Worm (Caenorhabditis elegans) whole organism, L1 larva: ENCODE data around the gene Y47D3B.4.

Experiments used
- C04F5.9 ChIP-seq: sonication (generic microtip); optimal IDR thresholded peaks from 2 replicates; lab custom pipeline; 2016; ENCODE audit warnings: missing genetic modification characterization, missing compliant biosample characterization
- C16A3.4 ChIP-seq: fragments of 150-350 bp; optimal IDR thresholded peaks from 2 replicates; lab custom pipeline; 2014; ENCODE audit warnings: missing biosample characterization, missing genetic modification characterization
- F16B12.6 ChIP-seq: fragments of 150-350 bp; optimal IDR thresholded peaks from 2 replicates; lab custom pipeline; 2014; ENCODE audit warnings: missing biosample characterization, missing genetic modification characterization
- aly-2 ChIP-seq: fragments of 150-350 bp; optimal IDR thresholded peaks from 2 replicates; lab custom pipeline; 2014; ENCODE audit warnings: missing biosample characterization, missing genetic modification characterization
- ama-1 ChIP-seq: fragments of 150-350 bp; optimal IDR thresholded peaks from 2 replicates; lab custom pipeline; 2014
- ceh-8 ChIP-seq: fragments of 200-800 bp; sonication (Bioruptor generic); optimal IDR thresholded peaks from 2 replicates; lab custom pipeline; 2018; ENCODE audit warnings: mild to moderate bottlenecking, missing genetic modification characterization, moderate library complexity, missing compliant biosample characterization
- ceh-82 ChIP-seq, 3 experiments: fragments of 150-350 bp in 1 of 3; sonication (generic microtip) in 2 of 3; optimal IDR thresholded peaks; 2 replicates each; lab custom pipeline; 2014 to 2017; ENCODE audit warnings: missing biosample characterization in 3 of 3, missing genetic modification characterization in 3 of 3
- ces-1 ChIP-seq: fragments of 150-350 bp; optimal IDR thresholded peaks from 2 replicates; lab custom pipeline; 2014; ENCODE audit warnings: missing biosample characterization, missing genetic modification reagents, missing genetic modification characterization
- dpl-1 ChIP-seq, 3 experiments: fragments of 150-350 bp in 2 of 3; sonication (generic microtip) in 1 of 3; optimal IDR thresholded peaks; 2 replicates each; lab custom pipeline; 2014 to 2017; ENCODE audit warnings: missing biosample characterization in 3 of 3, missing genetic modification characterization in 3 of 3, missing genetic modification reagents in 3 of 3
- efl-1 ChIP-seq, 4 experiments: fragments of 150-350 bp; optimal IDR thresholded peaks in 3 of 4; peaks in 1 of 4; 1 replicate in 1 of 4; 2 replicates in 3 of 4; lab custom pipeline; 2014; ENCODE audit warnings: missing biosample characterization in 2 of 4, missing genetic modification characterization in 2 of 4, missing genetic modification reagents in 2 of 4
- efl-3 ChIP-seq: fragments of 200-800 bp; sonication (Bioruptor generic); optimal IDR thresholded peaks from 2 replicates; lab custom pipeline; 2018; ENCODE audit warnings: mild to moderate bottlenecking, missing genetic modification characterization, missing compliant biosample characterization
- egl-13 ChIP-seq: sonication (generic microtip); optimal IDR thresholded peaks from 2 replicates; lab custom pipeline; 2016; ENCODE audit warnings: missing genotype, missing genetic modification reagents, missing genetic modification characterization, missing compliant biosample characterization
- elt-3 ChIP-seq, 6 experiments: fragments of 150-350 bp in 1 of 6; sonication (generic microtip); optimal IDR thresholded peaks; 2 replicates each; lab custom pipeline; 2017 to 2018; ENCODE audit warnings: missing biosample characterization in 6 of 6, missing genetic modification characterization in 6 of 6, inconsistent platforms in 1 of 6
- fkh-4 ChIP-seq: sonication (generic microtip); optimal IDR thresholded peaks from 2 replicates; lab custom pipeline; 2016; ENCODE audit warnings: missing compliant biosample characterization, missing genetic modification characterization, borderline replicate concordance
- hlh-17 ChIP-seq: fragments of 200-800 bp; sonication (Bioruptor generic); optimal IDR thresholded peaks from 2 replicates; lab custom pipeline; 2018; ENCODE audit warnings: missing genetic modification characterization, mild to moderate bottlenecking, missing compliant biosample characterization, moderate library complexity, borderline replicate concordance
- hlh-4 ChIP-seq: sonication (generic microtip); optimal IDR thresholded peaks from 2 replicates; lab custom pipeline; 2016; ENCODE audit warnings: mild to moderate bottlenecking, missing genetic modification characterization, missing compliant biosample characterization
- irx-1 ChIP-seq: sonication (generic microtip); optimal IDR thresholded peaks from 2 replicates; lab custom pipeline; 2016; ENCODE audit warnings: missing genetic modification characterization, missing compliant biosample characterization
- isw-1 ChIP-seq: fragments of 200-800 bp; sonication (Bioruptor generic); IDR thresholded peaks from 2 replicates; pipeline ENCODE4 v1.3.6; 2022; ENCODE audit warnings: missing genetic modification characterization, missing compliant biosample characterization
- lin-13 ChIP-seq: fragments of 150-350 bp; optimal IDR thresholded peaks from 2 replicates; lab custom pipeline; 2014; ENCODE audit warnings: missing biosample characterization, missing genetic modification reagents, missing genetic modification characterization
- lin-35 ChIP-seq, 2 experiments: fragments of 150-350 bp; optimal IDR thresholded peaks; 2 replicates each; lab custom pipeline; 2014; ENCODE audit warnings: missing biosample characterization in 2 of 2, missing genetic modification characterization in 2 of 2, missing genetic modification reagents in 2 of 2
- lin-39 ChIP-seq: fragments of 150-350 bp; optimal IDR thresholded peaks from 2 replicates; lab custom pipeline; 2014; ENCODE audit warnings: missing biosample characterization, missing genetic modification reagents, missing genetic modification characterization
- mef-2 ChIP-seq: fragments of 150-350 bp; optimal IDR thresholded peaks from 2 replicates; lab custom pipeline; 2014; ENCODE audit warnings: missing biosample characterization, missing genetic modification characterization
- nhr-11 ChIP-seq: fragments of 150-350 bp; optimal IDR thresholded peaks from 2 replicates; lab custom pipeline; 2014; ENCODE audit warnings: missing biosample characterization, missing genetic modification characterization
- nhr-20 ChIP-seq: sonication (generic microtip); optimal IDR thresholded peaks from 2 replicates; lab custom pipeline; 2016; ENCODE audit warnings: mild to moderate bottlenecking, missing genetic modification characterization, missing compliant biosample characterization
- nhr-28 ChIP-seq: fragments of 150-350 bp; optimal IDR thresholded peaks from 2 replicates; lab custom pipeline; 2014; ENCODE audit warnings: missing biosample characterization, missing genetic modification characterization
- nhr-71 ChIP-seq: sonication (generic microtip); optimal IDR thresholded peaks from 2 replicates; lab custom pipeline; 2016; ENCODE audit warnings: mild to moderate bottlenecking, missing genetic modification characterization, moderate library complexity, missing compliant biosample characterization
- nhr-77 ChIP-seq: fragments of 150-350 bp; optimal IDR thresholded peaks from 2 replicates; lab custom pipeline; 2014; ENCODE audit warnings: missing biosample characterization, missing genetic modification characterization
- nhr-85 ChIP-seq: sonication (generic microtip); peaks from one replicate; lab custom pipeline; 2016; ENCODE audit warnings: missing genetic modification characterization, inconsistent platforms, missing compliant biosample characterization
- nhr-90 ChIP-seq: sonication (generic microtip); optimal IDR thresholded peaks from 2 replicates; lab custom pipeline; 2016; ENCODE audit warnings: mild to moderate bottlenecking, missing genetic modification characterization, missing compliant biosample characterization; ENCODE audit not compliant: poor library complexity
- pax-3 ChIP-seq: fragments of 200-800 bp; sonication (Bioruptor generic); optimal IDR thresholded peaks from 2 replicates; lab custom pipeline; 2018; ENCODE audit warnings: mild to moderate bottlenecking, missing genetic modification characterization, moderate library complexity, missing compliant biosample characterization
- rnt-1 ChIP-seq: sonication (generic microtip); optimal IDR thresholded peaks from 2 replicates; lab custom pipeline; 2016; ENCODE audit warnings: mild to moderate bottlenecking, missing genetic modification characterization, moderate library complexity, missing compliant biosample characterization
- snpc-4 ChIP-seq: fragments of 150-350 bp; optimal IDR thresholded peaks from 2 replicates; lab custom pipeline; 2014; ENCODE audit warnings: missing biosample characterization, missing genetic modification characterization
- snu-23 ChIP-seq: sonication (generic microtip); optimal IDR thresholded peaks from 2 replicates; lab custom pipeline; 2016; ENCODE audit warnings: missing genetic modification characterization, missing compliant biosample characterization
- sox-4 ChIP-seq: sonication (generic microtip); optimal IDR thresholded peaks from 2 replicates; lab custom pipeline; 2016; ENCODE audit warnings: missing genetic modification characterization, missing compliant biosample characterization
- sup-37 ChIP-seq: fragments of 200-800 bp; sonication (Bioruptor generic); optimal IDR thresholded peaks from 2 replicates; lab custom pipeline; 2018; ENCODE audit warnings: mild to moderate bottlenecking, missing genetic modification characterization, missing compliant biosample characterization
- swsn-7 ChIP-seq: sonication (generic microtip); optimal IDR thresholded peaks from 2 replicates; lab custom pipeline; 2016; ENCODE audit warnings: missing genetic modification characterization, missing compliant biosample characterization
- tbx-2 ChIP-seq: sonication (generic microtip); optimal IDR thresholded peaks from 2 replicates; lab custom pipeline; 2016; ENCODE audit warnings: missing genetic modification characterization, missing compliant biosample characterization
- unc-30 ChIP-seq: sonication (generic microtip); optimal IDR thresholded peaks from 2 replicates; lab custom pipeline; 2017; ENCODE audit warnings: missing biosample characterization, missing genetic modification characterization
- unc-98 ChIP-seq: fragments of 200-800 bp; sonication (Bioruptor generic); IDR thresholded peaks from 2 replicates; pipeline ENCODE4 v1.3.6; 2022; ENCODE audit warnings: missing genetic modification characterization, missing compliant biosample characterization
- xbp-1 ChIP-seq: sonication (generic microtip); optimal IDR thresholded peaks from 2 replicates; lab custom pipeline; 2016; ENCODE audit warnings: missing genetic modification characterization, missing compliant biosample characterization
- zip-4 ChIP-seq: fragments of 200-800 bp; sonication (Bioruptor generic); optimal IDR thresholded peaks from 2 replicates; lab custom pipeline; 2018; ENCODE audit warnings: mild to moderate bottlenecking, missing genetic modification characterization, moderate library complexity, missing compliant biosample characterization

Gene Y47D3B.4

ce11 chrIII:11371236-11371635 lies 33.9 kb upstream of the Y47D3B.4 start (continued):
- no peak for TF ChIP-seq nhr-28 (tag; lab: Kevin White, UChicago)
- TF ChIP-seq lin-35 (GFP tag; optimal IDR thresholded peaks at IDR 0.05; lab: Kevin White, UChicago): peak; percentile 58 to 73
- TF ChIP-seq pax-3 (tag; lab: Kevin White, UChicago): peak; percentile 32
- no peak for TF ChIP-seq ceh-8
- TF ChIP-seq snu-23 (GFP tag; lab: Kevin White, UChicago): peak; percentile 78
- TF ChIP-seq rnt-1: peak; percentile 81
- peak; percentile 64 for TF ChIP-seq tbx-2
- no peak for TF ChIP-seq C04F5.9 (tag; lab: Kevin White, UChicago)
- no peak for TF ChIP-seq ama-1 (lab: Kevin White, UChicago)
- TF ChIP-seq nhr-77 (tag; lab: Kevin White, UChicago): peak; percentile 34
- TF ChIP-seq unc-98 (GFP tag; lab: Robert Waterston, UW): 0 out of 2 replicates have a peak, but pooled peaks have one; percentile 20
- TF ChIP-seq efl-3: no peak
- TF ChIP-seq xbp-1 (tag; lab: Kevin White, UChicago): peak; percentile 62
- TF ChIP-seq swsn-7 (tag; lab: Kevin White, UChicago): peak; percentile 57
- TF ChIP-seq nhr-90: peak; percentile 57
- TF ChIP-seq zip-4 (GFP tag; lab: Kevin White, UChicago): peak; percentile 36
- peak; percentile 27 for TF ChIP-seq F16B12.6
- peak; percentile 41 to 82 (median 49) for TF ChIP-seq ceh-82 (tag; optimal IDR thresholded peaks at IDR 0.05; lab: Kevin White, UChicago)
- peak; percentile 42 for TF ChIP-seq isw-1
- peak; percentile 65 for TF ChIP-seq nhr-20 (tag; lab: Kevin White, UChicago)
- TF ChIP-seq sox-4 (tag; lab: Kevin White, UChicago): no peak
- peak; percentile 60 for TF ChIP-seq irx-1 (tag; lab: Kevin White, UChicago)
- TF ChIP-seq efl-1 (optimal IDR thresholded peaks at IDR 0.05; lab: Kevin White, UChicago): peak; percentile 45 to 61
- TF ChIP-seq efl-1 (GFP tag; optimal IDR thresholded peaks at IDR 0.05 in 1 of 2; lab: Kevin White, UChicago): peak; percentile 59 to 88
- TF ChIP-seq hlh-4 (tag; lab: Kevin White, UChicago): no peak
- TF ChIP-seq mef-2 (tag; lab: Kevin White, UChicago): no peak
- no peak for TF ChIP-seq nhr-11 (tag; lab: Kevin White, UChicago)
- TF ChIP-seq C16A3.4: peak; percentile 73
- TF ChIP-seq nhr-71 (tag; lab: Kevin White, UChicago): no peak
- TF ChIP-seq sup-37 (GFP tag; lab: Kevin White, UChicago): no peak
- TF ChIP-seq hlh-17 (GFP tag; lab: Kevin White, UChicago): no peak
- peak; percentile 50 for TF ChIP-seq snpc-4 (tag; lab: Kevin White, UChicago)

DNA sequence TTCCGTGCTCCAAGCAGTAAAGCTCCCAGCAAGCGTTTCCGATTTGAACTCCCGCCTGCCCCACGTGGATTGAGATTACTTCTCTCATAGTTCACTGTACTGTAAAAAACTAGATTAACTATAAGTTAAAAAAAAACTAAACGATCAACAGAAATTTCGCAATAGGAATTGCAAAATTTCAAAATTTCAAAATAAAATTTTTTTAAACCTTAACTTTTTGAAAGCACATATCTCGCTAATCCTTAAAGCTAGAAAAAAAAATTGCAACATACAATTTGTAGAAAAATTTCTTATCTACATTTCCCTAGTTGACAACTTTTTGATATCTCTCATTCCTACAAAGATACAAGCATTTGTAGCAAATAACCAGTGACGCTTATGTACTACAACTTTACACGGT lies 33.5 kb upstream of the Y47D3B.4 start, which contains the start of gene tba-7:
tba-7 (minus strand) TSS at position 101 of the 400 bp plus-strand sequence.
- TF ChIP-seq C04F5.9 (tag; lab: Kevin White, UChicago): no peak
- no peak for TF ChIP-seq elt-3 (tag; optimal IDR thresholded peaks at IDR 0.05; lab: Kevin White, UChicago)

DNA sequence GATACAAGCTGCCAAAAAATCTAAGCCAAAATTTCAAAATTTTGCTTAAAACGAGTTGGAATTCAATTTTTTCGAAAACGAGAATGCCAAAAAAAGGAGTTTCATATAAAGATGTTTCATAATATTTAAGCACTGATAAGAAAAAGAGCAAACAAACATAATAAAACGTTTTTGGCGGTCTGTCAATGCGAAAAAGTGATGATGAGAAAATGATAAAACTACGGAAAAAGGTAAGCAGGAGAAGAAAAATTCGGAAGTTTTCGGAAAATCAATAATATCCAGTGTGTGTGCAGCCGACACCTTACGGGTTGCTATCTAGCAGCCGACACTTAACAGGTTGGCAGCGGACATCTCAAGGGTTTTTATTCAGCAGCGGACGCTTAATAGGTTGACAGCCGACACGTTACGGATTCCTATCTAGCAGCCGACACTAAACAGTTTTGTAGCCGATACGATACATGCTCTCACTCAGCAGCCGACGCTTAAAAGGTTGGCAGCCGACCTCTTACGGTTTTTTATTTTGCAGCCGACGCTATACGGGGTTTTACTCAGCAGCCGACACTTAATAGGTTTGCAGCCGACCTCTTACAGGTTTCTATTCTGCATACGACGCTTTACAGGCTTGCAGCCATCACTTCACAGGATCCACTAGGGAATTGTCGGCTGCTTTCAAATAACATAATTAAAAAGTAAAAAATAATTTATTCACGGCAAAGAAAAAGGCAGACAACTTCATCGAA lies 32.8 kb upstream of the Y47D3B.4 start:
- TF ChIP-seq aly-2: no peak
- no peak for TF ChIP-seq F16B12.6
- TF ChIP-seq snpc-4 (tag; lab: Kevin White, UChicago): peak; percentile 89
- no peak for TF ChIP-seq ceh-82 (tag; optimal IDR thresholded peaks at IDR 0.05; lab: Kevin White, UChicago)
- TF ChIP-seq lin-39 (tag; lab: Kevin White, UChicago): no peak
- no peak for TF ChIP-seq nhr-85 (tag; lab: Kevin White, UChicago)
- no peak for TF ChIP-seq unc-30 (tag; lab: Kevin White, UChicago)
- TF ChIP-seq nhr-77 (tag; lab: Kevin White, UChicago): no peak
- TF ChIP-seq lin-13 (GFP tag; lab: Kevin White, UChicago): no peak
- TF ChIP-seq unc-98 (GFP tag; lab: Robert Waterston, UW): no peak
- TF ChIP-seq fkh-4 (tag; lab: Kevin White, UChicago): no peak
- TF ChIP-seq egl-13: no peak
- TF ChIP-seq ces-1 (GFP tag; lab: Kevin White, UChicago): no peak
- TF ChIP-seq dpl-1 (GFP tag; optimal IDR thresholded peaks at IDR 0.05; lab: Kevin White, UChicago): no peak
- no peak for TF ChIP-seq ama-1 (lab: Kevin White, UChicago)
- TF ChIP-seq efl-1 (optimal IDR thresholded peaks at IDR 0.05; lab: Kevin White, UChicago): no peak
- TF ChIP-seq efl-1 (GFP tag; optimal IDR thresholded peaks at IDR 0.05 in 1 of 2; lab: Kevin White, UChicago): peak in 1 of 2 experiments; percentile 84
